Fruit fly (Drosophila melanogaster) whole organism, embryonic: Measurements from ENCODE around the gene SerRS-m.

Experiments
- Antp ChIP-seq: fragments of 200-800 bp; sonication (Bioruptor generic); optimal IDR thresholded peaks from 3 replicates; lab custom pipeline; 2016; ENCODE audit warnings: missing biosample characterization, missing genetic modification characterization
- B-H2 ChIP-seq: fragments of 200-800 bp; sonication (Bioruptor generic); optimal IDR thresholded peaks from 2 replicates; lab custom pipeline; 2018; ENCODE audit warnings: missing biosample characterization, mild to moderate bottlenecking, missing genetic modification characterization
- BEAF-32 ChIP-seq: fragments of 200-800 bp; sonication (Bioruptor generic); optimal IDR thresholded peaks from 3 replicates; lab custom pipeline; 2017; ENCODE audit warnings: missing biosample characterization, missing genetic modification characterization, mild to moderate bottlenecking, moderate library complexity, missing genetic modification reagents
- Bteb2 ChIP-seq: fragments of 200-800 bp; sonication (Bioruptor generic); optimal IDR thresholded peaks from 2 replicates; lab custom pipeline; 2016; ENCODE audit warnings: missing biosample characterization, missing genetic modification characterization
- CG10209 ChIP-seq: fragments of 200-800 bp; sonication (Bioruptor generic); optimal IDR thresholded peaks from 3 replicates; lab custom pipeline; 2017; ENCODE audit warnings: missing biosample characterization, mild to moderate bottlenecking, missing genetic modification characterization, missing genetic modification reagents
- CG12071 ChIP-seq: fragments of 200-800 bp; sonication (Bioruptor generic); optimal IDR thresholded peaks from 3 replicates; lab custom pipeline; 2018; ENCODE audit warnings: missing biosample characterization, mild to moderate bottlenecking, missing genetic modification characterization
- CG12155 ChIP-seq: fragments of 200-800 bp; sonication (Bioruptor generic); optimal IDR thresholded peaks from 3 replicates; lab custom pipeline; 2016; ENCODE audit warnings: missing biosample characterization, missing genetic modification characterization
- CG12391 ChIP-seq: fragments of 200-800 bp; sonication (Bioruptor generic); optimal IDR thresholded peaks from 3 replicates; lab custom pipeline; 2018; ENCODE audit warnings: missing biosample characterization, mild to moderate bottlenecking, missing genetic modification characterization, moderate library complexity
- CG13296 ChIP-seq: fragments of 200-800 bp; sonication (Bioruptor generic); optimal IDR thresholded peaks from 3 replicates; lab custom pipeline; 2018; ENCODE audit warnings: missing biosample characterization, mild to moderate bottlenecking, missing genetic modification characterization
- CG13624 ChIP-seq: fragments of 200-800 bp; sonication (Bioruptor generic); optimal IDR thresholded peaks from 2 replicates; lab custom pipeline; 2016; ENCODE audit warnings: missing biosample characterization, missing genetic modification characterization
- CG14441 ChIP-seq: fragments of 200-800 bp; sonication (Bioruptor generic); IDR thresholded peaks from 2 replicates; pipeline ENCODE4 v1.3.6; 2022; ENCODE audit warnings: missing biosample characterization, missing genetic modification characterization
- CG15601 ChIP-seq: fragments of 200-800 bp; sonication (Bioruptor generic); optimal IDR thresholded peaks from 3 replicates; lab custom pipeline; 2019; ENCODE audit warnings: missing biosample characterization, mild to moderate bottlenecking, missing genetic modification characterization, moderate library complexity
- CG16813 ChIP-seq: fragments of 200-800 bp; sonication (Bioruptor generic); IDR thresholded peaks from 3 replicates; pipeline ENCODE4 v1.3.6; 2022; ENCODE audit warnings: missing biosample characterization, missing genetic modification characterization; ENCODE audit not compliant: partially characterized antibody
- CG16863 ChIP-seq: fragments of 200-800 bp; sonication (Bioruptor generic); optimal IDR thresholded peaks from 3 replicates; lab custom pipeline; 2016; ENCODE audit warnings: missing biosample characterization, missing genetic modification characterization
- CG2120 ChIP-seq: fragments of 200-800 bp; sonication (Bioruptor generic); optimal IDR thresholded peaks from 3 replicates; lab custom pipeline; 2016; ENCODE audit warnings: missing biosample characterization, missing genetic modification characterization
- CG30403 ChIP-seq: fragments of 200-800 bp; sonication (Bioruptor generic); optimal IDR thresholded peaks from 3 replicates; lab custom pipeline; 2016; ENCODE audit warnings: missing biosample characterization, missing genetic modification characterization
- CG33213 ChIP-seq: fragments of 200-800 bp; sonication (Bioruptor generic); optimal IDR thresholded peaks from 3 replicates; lab custom pipeline; 2016; ENCODE audit warnings: missing biosample characterization, missing genetic modification characterization
- CG3838 ChIP-seq: fragments of 200-800 bp; sonication (Bioruptor generic); optimal IDR thresholded peaks from 3 replicates; lab custom pipeline; 2016; ENCODE audit warnings: missing biosample characterization, missing genetic modification characterization
- CG4282 ChIP-seq: fragments of 200-800 bp; sonication (Bioruptor generic); optimal IDR thresholded peaks from 2 replicates; lab custom pipeline; 2016; ENCODE audit warnings: missing biosample characterization, missing genetic modification characterization
- CG4617 ChIP-seq: fragments of 200-800 bp; sonication (Bioruptor generic); optimal IDR thresholded peaks from 3 replicates; lab custom pipeline; 2016; ENCODE audit warnings: missing biosample characterization, missing genetic modification characterization, borderline replicate concordance
- CG5245 ChIP-seq: fragments of 200-800 bp; sonication (Bioruptor generic); optimal IDR thresholded peaks from 3 replicates; lab custom pipeline; 2016; ENCODE audit warnings: missing biosample characterization, missing genetic modification characterization
- CG6791 ChIP-seq: fragments of 200-800 bp; sonication (Bioruptor generic); IDR thresholded peaks from 3 replicates; pipeline ENCODE4 v1.3.6; 2022; ENCODE audit warnings: missing biosample characterization, missing genetic modification characterization; ENCODE audit not compliant: partially characterized antibody
- CG7556 ChIP-seq: fragments of 200-800 bp; sonication (Bioruptor generic); optimal IDR thresholded peaks from 2 replicates; lab custom pipeline; 2017; ENCODE audit warnings: missing biosample characterization, mild to moderate bottlenecking, missing genetic modification characterization
- CG7928 ChIP-seq: fragments of 200-800 bp; sonication (Bioruptor generic); optimal IDR thresholded peaks from 2 replicates; lab custom pipeline; 2017; ENCODE audit warnings: missing biosample characterization, mild to moderate bottlenecking, missing genetic modification characterization
- CG9797 ChIP-seq: fragments of 200-800 bp; sonication (Bioruptor generic); optimal IDR thresholded peaks from 3 replicates; lab custom pipeline; 2018; ENCODE audit warnings: missing biosample characterization, mild to moderate bottlenecking, missing genetic modification characterization
- CHES-1-like ChIP-seq: fragments of 200-800 bp; sonication (Bioruptor generic); optimal IDR thresholded peaks from 2 replicates; lab custom pipeline; 2016; ENCODE audit warnings: missing biosample characterization, missing genetic modification characterization
- D ChIP-seq, 2 experiments: fragments of 200-800 bp in 1 of 2; fragments of >200 bp in 1 of 2; sonication (Bioruptor generic) in 1 of 2; optimal IDR thresholded peaks; 2 replicates in 1 of 2; 3 replicates in 1 of 2; lab custom pipeline; 2017; ENCODE audit warnings: mild to moderate bottlenecking in 1 of 2, missing biosample characterization in 1 of 2, missing genetic modification characterization in 1 of 2, missing genetic modification reagents in 1 of 2
- Dad ChIP-seq: fragments of 200-800 bp; sonication (Bioruptor generic); optimal IDR thresholded peaks from 3 replicates; lab custom pipeline; 2016; ENCODE audit warnings: missing biosample characterization, missing genetic modification characterization
- Doc2 ChIP-seq: fragments of 200-800 bp; sonication (Bioruptor generic); IDR thresholded peaks from 2 replicates; pipeline ENCODE4 v1.3.6; 2022; ENCODE audit warnings: missing biosample characterization, missing genetic modification characterization
- Dref ChIP-seq: fragments of 200-800 bp; sonication (Bioruptor generic); IDR thresholded peaks from 2 replicates; pipeline ENCODE4 v1.3.6; 2022; ENCODE audit warnings: missing biosample characterization, missing genetic modification characterization
- HmgZ ChIP-seq: fragments of 200-800 bp; sonication (Bioruptor generic); optimal IDR thresholded peaks from 2 replicates; lab custom pipeline; 2018; ENCODE audit warnings: missing biosample characterization, mild to moderate bottlenecking, missing genetic modification characterization
- Kr ChIP-seq: fragments of 200-800 bp; sonication (Bioruptor generic); optimal IDR thresholded peaks from 2 replicates; lab custom pipeline; 2017; ENCODE audit warnings: missing biosample characterization, mild to moderate bottlenecking, missing genetic modification characterization
- Neu2 ChIP-seq: fragments of 200-800 bp; sonication (Bioruptor generic); optimal IDR thresholded peaks from 3 replicates; lab custom pipeline; 2016; ENCODE audit warnings: missing biosample characterization, missing genetic modification characterization, borderline replicate concordance
- Nf-YA ChIP-seq: fragments of 200-800 bp; sonication (Bioruptor generic); IDR thresholded peaks from 2 replicates; pipeline ENCODE4 v1.3.6; 2022; ENCODE audit warnings: missing biosample characterization, missing genetic modification characterization
- Xbp1 ChIP-seq: fragments of 200-800 bp; sonication (Bioruptor generic); optimal IDR thresholded peaks from 3 replicates; lab custom pipeline; 2016; ENCODE audit warnings: missing biosample characterization, mild to moderate bottlenecking, missing genetic modification characterization
- Xrp1 ChIP-seq: fragments of 200-800 bp; sonication (Bioruptor generic); IDR thresholded peaks from 2 replicates; pipeline ENCODE4 v1.3.6; 2022; ENCODE audit warnings: missing biosample characterization, missing genetic modification characterization
- bab2 ChIP-seq: fragments of 200-800 bp; sonication (Bioruptor generic); optimal IDR thresholded peaks from 2 replicates; lab custom pipeline; 2016; ENCODE audit warnings: missing biosample characterization, missing genetic modification characterization
- chif ChIP-seq, 2 experiments: fragments of 200-800 bp; sonication (Bioruptor generic); optimal IDR thresholded peaks; 3 replicates each; lab custom pipeline; 2016; ENCODE audit warnings: missing biosample characterization in 2 of 2, missing genetic modification characterization in 2 of 2
- dimm ChIP-seq: fragments of 200-800 bp; sonication (Bioruptor generic); IDR thresholded peaks from 2 replicates; pipeline ENCODE4 v1.3.6; 2022; ENCODE audit warnings: missing biosample characterization, missing genetic modification characterization
- fu2 ChIP-seq: fragments of 200-800 bp; sonication (Bioruptor generic); optimal IDR thresholded peaks from 2 replicates; lab custom pipeline; 2016; ENCODE audit warnings: missing biosample characterization, missing genetic modification characterization
- gcm2 ChIP-seq: fragments of 200-800 bp; sonication (Bioruptor generic); optimal IDR thresholded peaks from 2 replicates; lab custom pipeline; 2016; ENCODE audit warnings: missing biosample characterization, missing genetic modification characterization
- gem ChIP-seq: fragments of 200-800 bp; sonication (Bioruptor generic); optimal IDR thresholded peaks from 2 replicates; lab custom pipeline; 2019; ENCODE audit warnings: missing biosample characterization, mild to moderate bottlenecking, missing genetic modification characterization, moderate library complexity
- her ChIP-seq: fragments of 200-800 bp; sonication (Bioruptor generic); optimal IDR thresholded peaks from 2 replicates; lab custom pipeline; 2016; ENCODE audit warnings: missing biosample characterization, missing genetic modification characterization
- maf-S ChIP-seq: fragments of 200-800 bp; sonication (Bioruptor generic); optimal IDR thresholded peaks from 2 replicates; lab custom pipeline; 2016; ENCODE audit warnings: missing biosample characterization, missing genetic modification characterization
- pnt ChIP-seq: fragments of 200-800 bp; sonication (Bioruptor generic); optimal IDR thresholded peaks from 3 replicates; lab custom pipeline; 2016; ENCODE audit warnings: missing biosample characterization, missing genetic modification characterization
- pum ChIP-seq: fragments of 200-800 bp; sonication (Bioruptor generic); optimal IDR thresholded peaks from 2 replicates; lab custom pipeline; 2016; ENCODE audit warnings: missing biosample characterization, missing genetic modification characterization
- scrt ChIP-seq: fragments of 200-800 bp; sonication (Bioruptor generic); optimal IDR thresholded peaks from 2 replicates; lab custom pipeline; 2018; ENCODE audit warnings: missing biosample characterization, mild to moderate bottlenecking, missing genetic modification characterization, moderate library complexity
- zen2 ChIP-seq: fragments of 200-800 bp; sonication (Bioruptor generic); IDR thresholded peaks from 3 replicates; pipeline ENCODE4 v1.3.6; 2022; ENCODE audit warnings: missing biosample characterization, missing genetic modification characterization; ENCODE audit not compliant: partially characterized antibody
- zfh1 ChIP-seq: fragments of 200-800 bp; sonication (Bioruptor generic); IDR thresholded peaks from 3 replicates; pipeline ENCODE4 v1.3.6; 2022; ENCODE audit warnings: missing biosample characterization, missing genetic modification characterization

Gene SerRS-m

DNA sequence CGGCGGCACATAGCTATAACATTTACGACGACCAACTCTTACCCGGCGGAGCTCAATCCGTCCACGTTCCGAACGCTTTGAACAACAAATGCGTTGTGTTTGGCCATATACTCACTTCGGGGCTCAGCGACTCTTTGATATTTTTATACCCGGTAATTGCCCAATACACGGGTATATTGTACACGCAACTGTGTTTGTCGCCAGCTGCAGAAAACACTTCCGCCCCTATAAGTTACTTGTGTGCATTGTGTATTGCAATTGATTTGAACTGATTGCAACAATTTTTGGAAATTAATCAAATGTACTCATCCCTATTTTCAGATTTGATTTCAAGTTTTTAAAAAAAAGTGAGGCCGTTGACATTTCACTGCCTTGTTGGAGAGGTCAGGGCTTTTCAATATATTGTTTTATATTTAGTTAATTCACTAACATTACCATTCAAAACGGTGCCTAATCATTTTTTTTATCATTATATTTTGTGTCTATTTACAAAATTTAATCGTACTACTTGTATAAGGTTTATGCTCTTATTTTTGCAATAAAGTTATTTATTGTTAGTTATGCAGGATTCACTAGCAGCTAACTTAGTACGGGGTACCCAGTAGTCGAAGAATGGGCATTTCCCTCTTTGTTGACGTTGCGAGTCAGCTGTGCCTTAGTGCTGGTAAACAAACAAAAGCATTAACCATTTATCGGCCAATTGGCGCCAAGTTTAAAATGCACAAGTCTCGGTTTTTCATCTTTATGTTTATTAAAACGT, 2.6 kb downstream of the SerRS-m start, which contains the start of gene Nagk (continued):
- TF ChIP-seq CG30403 (GFP tag; lab: Kevin White, UChicago) (peak; percentile 77), Dad (GFP tag; lab: Kevin White, UChicago) (peak; percentile 54), Neu2 (GFP tag; lab: Kevin White, UChicago) (no peak), B-H2 (GFP tag; lab: Kevin White, UChicago) (peak; percentile 43), CG2120 (GFP tag; lab: Kevin White, UChicago) (peak; percentile 69), Kr (GFP tag; lab: Kevin White, UChicago) (no peak), CG16813 (no peak), fu2 (peak; percentile 24), CG4282 (no peak), maf-S (GFP tag; lab: Kevin White, UChicago) (peak; percentile 30), gem (tag; lab: Kevin White, UChicago) (peak; percentile 73), CG16863 (peak; percentile 60), CG12155 (GFP tag; lab: Kevin White, UChicago) (peak; percentile 43), HmgZ (tag; lab: Kevin White, UChicago) (peak; percentile 5), CG6791 (GFP tag; lab: Robert Waterston, UW) (peak; percentile 68; the same call in 2 of the 3 replicates), Nf-YA (GFP tag; lab: Robert Waterston, UW) (no peak), CG15601 (peak; percentile 14), CG12071 (peak; percentile 4), zfh1 (peak; percentile 30; the same call in 2 of the 3 replicates), Bteb2 (GFP tag; lab: Kevin White, UChicago) (peak; percentile 50), bab2 (GFP tag; lab: Kevin White, UChicago) (peak; percentile 44), CG13296 (GFP tag; lab: Kevin White, UChicago) (peak; percentile 40), Xbp1 (peak; percentile 64), CG33213 (peak; percentile 29), scrt (GFP tag; lab: Kevin White, UChicago) (peak; percentile 42), Dref (GFP tag; lab: Robert Waterston, UW) (peak; percentile 56), CG9797 (GFP tag; lab: Kevin White, UChicago) (no peak), CG7556 (GFP tag; lab: Kevin White, UChicago) (peak; percentile 81), CG3838 (GFP tag; lab: Kevin White, UChicago) (no peak), CG4617 (GFP tag; lab: Kevin White, UChicago) (peak; percentile 13), CG14441 (GFP tag; lab: Robert Waterston, UW) (peak; percentile 29), CG7928 (GFP tag; lab: Kevin White, UChicago) (no peak), D (optimal IDR thresholded peaks at IDR 0.05; lab: Kevin White, UChicago) (no peak), D (GFP tag; optimal IDR thresholded peaks at IDR 0.05; lab: Kevin White, UChicago) (peak; percentile 62), gcm2 (GFP tag; lab: Kevin White, UChicago) (peak; percentile 57), her (GFP tag; lab: Kevin White, UChicago) (peak; percentile 40), Xrp1 (GFP tag; lab: Robert Waterston, UW) (0 out of 2 replicates have a peak, but pooled peaks have one; percentile 25), CG12391 (tag; lab: Kevin White, UChicago) (peak; percentile 77), Antp (peak; percentile 20), Doc2 (GFP tag; lab: Robert Waterston, UW) (no peak), chif (GFP tag; optimal IDR thresholded peaks at IDR 0.05; lab: Kevin White, UChicago) (peak; percentile 9 to 72), pnt (GFP tag; lab: Kevin White, UChicago) (no peak), CG10209 (GFP tag; lab: Kevin White, UChicago) (peak; percentile 68), dimm (GFP tag; lab: Robert Waterston, UW) (no peak), zen2 (GFP tag; lab: Robert Waterston, UW) (no peak), CG13624 (GFP tag; lab: Kevin White, UChicago) (peak; percentile 67), CHES-1-like (GFP tag; lab: Kevin White, UChicago) (peak; percentile 38), pum (GFP tag; lab: Kevin White, UChicago) (peak; percentile 42), BEAF-32 (peak; percentile 14), CG5245 (GFP tag; lab: Kevin White, UChicago) (peak; percentile 16)
